Fruit fly (Drosophila melanogaster) whole organism, embryonic: Measurements from ENCODE around the gene CG13359.
A peak's percentile ranks its signal among the peaks of the same experiment; 100 is the strongest.

Experiments used
- CG10321 ChIP-seq: fragments of 200-800 bp; sonication (Bioruptor generic); IDR thresholded peaks from 2 replicates; pipeline ENCODE4 v1.3.6; 2022; ENCODE audit warnings: missing biosample characterization, missing genetic modification characterization
- CG10565 ChIP-seq: fragments of 200-800 bp; sonication (Bioruptor generic); optimal IDR thresholded peaks from 3 replicates; lab custom pipeline; 2016; ENCODE audit warnings: missing biosample characterization, mild to moderate bottlenecking, missing genetic modification characterization
- CG10959 ChIP-seq: fragments of 200-800 bp; sonication (Bioruptor generic); IDR thresholded peaks from 2 replicates; pipeline ENCODE4 v1.3.6; 2022; ENCODE audit warnings: missing biosample characterization, missing genetic modification characterization
- CG12104 ChIP-seq: fragments of 200-800 bp; sonication (Bioruptor generic); optimal IDR thresholded peaks from 3 replicates; lab custom pipeline; 2016; ENCODE audit warnings: missing biosample characterization, missing genetic modification characterization
- CG13424 ChIP-seq: fragments of 200-800 bp; sonication (Bioruptor generic); optimal IDR thresholded peaks from 2 replicates; lab custom pipeline; 2019; ENCODE audit warnings: missing biosample characterization, mild to moderate bottlenecking, missing genetic modification characterization, moderate library complexity
- CG13775 ChIP-seq: fragments of 200-800 bp; sonication (Bioruptor generic); optimal IDR thresholded peaks from 3 replicates; lab custom pipeline; 2017; ENCODE audit warnings: missing biosample characterization, mild to moderate bottlenecking, missing genetic modification characterization
- CG17328 ChIP-seq: fragments of 200-800 bp; sonication (Bioruptor generic); IDR thresholded peaks from 2 replicates; pipeline ENCODE4 v1.3.6; 2022; ENCODE audit warnings: missing biosample characterization, missing genetic modification characterization
- CG17829 ChIP-seq: fragments of 200-800 bp; optimal IDR thresholded peaks from 2 replicates; lab custom pipeline; 2019; ENCODE audit warnings: missing biosample characterization, mild to moderate bottlenecking, missing genetic modification characterization, moderate library complexity
- CG1832 ChIP-seq: fragments of 200-800 bp; sonication (Bioruptor generic); optimal IDR thresholded peaks from 2 replicates; lab custom pipeline; 2017; ENCODE audit warnings: missing biosample characterization, mild to moderate bottlenecking, missing genetic modification characterization, inconsistent platforms
- CG2199 ChIP-seq: fragments of 200-800 bp; sonication (Bioruptor generic); IDR thresholded peaks from 3 replicates; pipeline ENCODE4 v1.3.6; 2022; ENCODE audit warnings: missing biosample characterization, missing genetic modification characterization
- CG2678 ChIP-seq: fragments of 200-800 bp; sonication (Bioruptor generic); optimal IDR thresholded peaks from 3 replicates; lab custom pipeline; 2019; ENCODE audit warnings: missing biosample characterization, mild to moderate bottlenecking, missing genetic modification characterization, moderate library complexity
- CG2875 ChIP-seq: fragments of 200-800 bp; sonication (Bioruptor generic); optimal IDR thresholded peaks from 2 replicates; lab custom pipeline; 2017; ENCODE audit warnings: missing biosample characterization, mild to moderate bottlenecking, missing genetic modification characterization, missing genetic modification reagents
- CG3065 ChIP-seq: fragments of 200-800 bp; sonication (Bioruptor generic); optimal IDR thresholded peaks from 2 replicates; lab custom pipeline; 2016; ENCODE audit warnings: missing biosample characterization, missing genetic modification characterization
- CG31441 ChIP-seq: fragments of 200-800 bp; sonication (Bioruptor generic); IDR thresholded peaks from 2 replicates; pipeline ENCODE4 v1.3.6; 2022; ENCODE audit warnings: missing biosample characterization, missing genetic modification characterization
- CG3163 ChIP-seq: fragments of 200-800 bp; sonication (Bioruptor generic); optimal IDR thresholded peaks from 3 replicates; lab custom pipeline; 2016; ENCODE audit warnings: missing biosample characterization, missing genetic modification characterization
- CG32767 ChIP-seq: fragments of 200-800 bp; sonication (Bioruptor generic); IDR thresholded peaks from 2 replicates; pipeline ENCODE4 v1.3.6; 2022; ENCODE audit warnings: missing biosample characterization, missing genetic modification characterization
- CG33557 ChIP-seq: fragments of 200-800 bp; sonication (Bioruptor generic); optimal IDR thresholded peaks from 2 replicates; lab custom pipeline; 2019; ENCODE audit warnings: missing biosample characterization, mild to moderate bottlenecking, missing genetic modification characterization, moderate library complexity
- CG34422 ChIP-seq: fragments of 200-800 bp; sonication (Bioruptor generic); IDR thresholded peaks from 3 replicates; pipeline ENCODE4 v1.3.6; 2022; ENCODE audit warnings: missing biosample characterization, missing genetic modification characterization
- CG4730 ChIP-seq: fragments of 200-800 bp; sonication (Bioruptor generic); IDR thresholded peaks from 2 replicates; pipeline ENCODE4 v1.3.6; 2022; ENCODE audit warnings: missing biosample characterization, missing genetic modification characterization
- CG5245 ChIP-seq: fragments of 200-800 bp; sonication (Bioruptor generic); optimal IDR thresholded peaks from 3 replicates; lab custom pipeline; 2016; ENCODE audit warnings: missing biosample characterization, missing genetic modification characterization
- CG6854 ChIP-seq: fragments of 200-800 bp; sonication (Bioruptor generic); optimal IDR thresholded peaks from 3 replicates; lab custom pipeline; 2017; ENCODE audit warnings: missing biosample characterization, mild to moderate bottlenecking, missing genetic modification characterization
- CG9437 ChIP-seq: fragments of 200-800 bp; sonication (Bioruptor generic); optimal IDR thresholded peaks from 2 replicates; lab custom pipeline; 2018; ENCODE audit warnings: missing biosample characterization, mild to moderate bottlenecking, missing genetic modification characterization
- Dbx ChIP-seq: fragments of 200-800 bp; sonication (Bioruptor generic); IDR thresholded peaks from 3 replicates; pipeline ENCODE4 v1.3.6; 2022; ENCODE audit warnings: missing biosample characterization, missing genetic modification characterization
- Dp ChIP-seq: fragments of 200-800 bp; sonication (Bioruptor generic); optimal IDR thresholded peaks from 2 replicates; lab custom pipeline; 2018; ENCODE audit warnings: missing biosample characterization, mild to moderate bottlenecking, missing genetic modification characterization, moderate library complexity
- Ets65A ChIP-seq: fragments of 200-800 bp; sonication (Bioruptor generic); peaks from one replicate; lab custom pipeline; 2016; ENCODE audit warnings: missing biosample characterization, missing genetic modification characterization
- Gsc ChIP-seq: fragments of 200-800 bp; sonication (Bioruptor generic); IDR thresholded peaks from 2 replicates; pipeline ENCODE4 v1.3.6; 2022; ENCODE audit warnings: missing biosample characterization, missing genetic modification characterization
- Hr51 ChIP-seq, 2 experiments: fragments of 200-800 bp; sonication (Bioruptor generic); optimal IDR thresholded peaks; 2 replicates in 1 of 2; 3 replicates in 1 of 2; lab custom pipeline; 2016 to 2018; ENCODE audit warnings: missing biosample characterization in 2 of 2, missing genetic modification characterization in 2 of 2, mild to moderate bottlenecking in 1 of 2, moderate library complexity in 1 of 2
- Meics ChIP-seq: fragments of 200-800 bp; sonication (Bioruptor generic); optimal IDR thresholded peaks from 2 replicates; lab custom pipeline; 2017; ENCODE audit warnings: missing biosample characterization, mild to moderate bottlenecking, missing genetic modification characterization
- Nf-YB ChIP-seq: fragments of 200-800 bp; sonication (Bioruptor generic); optimal IDR thresholded peaks from 3 replicates; lab custom pipeline; 2019; ENCODE audit warnings: missing biosample characterization, mild to moderate bottlenecking, missing genetic modification characterization, moderate library complexity
- NfI ChIP-seq: fragments of 200-800 bp; sonication (Bioruptor generic); optimal IDR thresholded peaks from 3 replicates; lab custom pipeline; 2018; ENCODE audit warnings: missing biosample characterization, mild to moderate bottlenecking, missing genetic modification characterization, moderate library complexity
- Opbp ChIP-seq: fragments of 200-800 bp; sonication (Bioruptor generic); IDR thresholded peaks from 3 replicates; pipeline ENCODE4 v1.3.6; 2022; ENCODE audit warnings: missing biosample characterization, missing genetic modification characterization; ENCODE audit not compliant: partially characterized antibody
- Poxn ChIP-seq: fragments of 200-800 bp; sonication (Bioruptor generic); IDR thresholded peaks from 2 replicates; pipeline ENCODE4 v1.3.6; 2022; ENCODE audit warnings: missing biosample characterization, missing genetic modification characterization
- Six4 ChIP-seq: fragments of 200-800 bp; sonication (Bioruptor generic); optimal IDR thresholded peaks from 2 replicates; lab custom pipeline; 2016; ENCODE audit warnings: missing biosample characterization, missing genetic modification characterization
- TFAM ChIP-seq: fragments of 200-800 bp; sonication (Bioruptor generic); optimal IDR thresholded peaks from 2 replicates; lab custom pipeline; 2017; ENCODE audit warnings: missing biosample characterization, missing genetic modification characterization, inconsistent platforms
- Vsx1 ChIP-seq: fragments of 200-800 bp; sonication (Bioruptor generic); optimal IDR thresholded peaks from 2 replicates; lab custom pipeline; 2017; ENCODE audit warnings: missing biosample characterization, mild to moderate bottlenecking, missing genetic modification characterization, missing genetic modification reagents
- bab2 ChIP-seq: fragments of 200-800 bp; sonication (Bioruptor generic); optimal IDR thresholded peaks from 2 replicates; lab custom pipeline; 2016; ENCODE audit warnings: missing biosample characterization, missing genetic modification characterization
- crol ChIP-seq: fragments of 200-800 bp; sonication (Bioruptor generic); IDR thresholded peaks from 2 replicates; pipeline ENCODE4 v1.3.6; 2022; ENCODE audit warnings: missing biosample characterization, missing genetic modification characterization
- danr ChIP-seq: fragments of 200-800 bp; sonication (Bioruptor generic); IDR thresholded peaks from 2 replicates; pipeline ENCODE4 v1.3.6; 2022; ENCODE audit warnings: missing biosample characterization, missing genetic modification characterization
- disco-r ChIP-seq: fragments of 200-800 bp; sonication (Bioruptor generic); optimal IDR thresholded peaks from 2 replicates; lab custom pipeline; 2016; ENCODE audit warnings: missing biosample characterization, missing genetic modification characterization
- dmrt11E ChIP-seq: fragments of 200-800 bp; sonication (Bioruptor generic); optimal IDR thresholded peaks from 3 replicates; lab custom pipeline; 2018; ENCODE audit warnings: missing biosample characterization, mild to moderate bottlenecking, missing genetic modification characterization, moderate library complexity
- fd96Cb ChIP-seq: fragments of 200-800 bp; sonication (Bioruptor generic); optimal IDR thresholded peaks from 2 replicates; lab custom pipeline; 2018; ENCODE audit warnings: missing biosample characterization, mild to moderate bottlenecking, missing genetic modification characterization, moderate library complexity
- gcm2 ChIP-seq: fragments of 200-800 bp; sonication (Bioruptor generic); optimal IDR thresholded peaks from 2 replicates; lab custom pipeline; 2016; ENCODE audit warnings: missing biosample characterization, missing genetic modification characterization
- inv ChIP-seq: fragments of 200-800 bp; sonication (Bioruptor generic); IDR thresholded peaks from 2 replicates; pipeline ENCODE4 v1.3.6; 2022; ENCODE audit warnings: missing biosample characterization, missing genetic modification characterization; ENCODE audit not compliant: partially characterized antibody
- lab ChIP-seq: fragments of 200-800 bp; sonication (Bioruptor generic); optimal IDR thresholded peaks from 3 replicates; lab custom pipeline; 2017; ENCODE audit warnings: missing biosample characterization, missing genetic modification characterization, mild to moderate bottlenecking, moderate library complexity, missing genetic modification reagents
- nmo ChIP-seq: fragments of 200-800 bp; sonication (Bioruptor generic); optimal IDR thresholded peaks from 2 replicates; lab custom pipeline; 2018; ENCODE audit warnings: missing biosample characterization, mild to moderate bottlenecking, missing genetic modification characterization, moderate library complexity
- peb ChIP-seq: fragments of 200-800 bp; sonication (Bioruptor generic); IDR thresholded peaks from 2 replicates; pipeline ENCODE4 v1.3.6; 2022; ENCODE audit warnings: missing biosample characterization, missing genetic modification characterization
- sens-2 ChIP-seq: fragments of 200-800 bp; sonication (Bioruptor generic); IDR thresholded peaks from 2 replicates; pipeline ENCODE4 v1.3.6; 2022; ENCODE audit warnings: missing biosample characterization, missing genetic modification characterization
- sim ChIP-seq: fragments of 200-800 bp; sonication (Bioruptor generic); IDR thresholded peaks from 2 replicates; pipeline ENCODE4 v1.3.6; 2022; ENCODE audit warnings: missing biosample characterization, missing genetic modification characterization
- sug ChIP-seq: fragments of 200-800 bp; optimal IDR thresholded peaks from 2 replicates; lab custom pipeline; 2019; ENCODE audit warnings: missing biosample characterization, mild to moderate bottlenecking, missing genetic modification characterization, moderate library complexity
- zfh2 ChIP-seq: fragments of 200-800 bp; sonication (Bioruptor generic); optimal IDR thresholded peaks from 2 replicates; lab custom pipeline; 2016; ENCODE audit warnings: missing biosample characterization, missing genetic modification characterization

CG13359 gene

dm6 chrX:771431-772064, 31.7 kb downstream of the CG13359 start (continued):
- TF ChIP-seq CG10959 (GFP tag; lab: Robert Waterston, UW) (peak; percentile 41; the same call in 1 of the 2 replicates), Gsc (GFP tag; lab: Robert Waterston, UW) (no peak), Dp (GFP tag; lab: Kevin White, UChicago) (no peak), CG10565 (GFP tag; lab: Kevin White, UChicago) (no peak), NfI (GFP tag; lab: Kevin White, UChicago) (peak; percentile 1), sens-2 (GFP tag; lab: Robert Waterston, UW) (no peak), CG17829 (peak; percentile 1), CG6854 (GFP tag; lab: Kevin White, UChicago) (no peak), danr (GFP tag; lab: Robert Waterston, UW) (no peak), bab2 (peak; percentile 28), lab (peak; percentile 11), Nf-YB (no peak), gcm2 (GFP tag; lab: Kevin White, UChicago) (no peak), CG2199 (GFP tag; lab: Robert Waterston, UW) (no peak), CG10321 (GFP tag; lab: Robert Waterston, UW) (no peak), fd96Cb (tag; lab: Kevin White, UChicago) (peak; percentile 41), CG31441 (GFP tag; lab: Robert Waterston, UW) (peak; percentile 42; the same call in 1 of the 2 replicates), sim (GFP tag; lab: Robert Waterston, UW) (no peak), CG1832 (GFP tag; lab: Kevin White, UChicago) (no peak), CG2678 (peak; percentile 38), CG34422 (GFP tag; lab: Robert Waterston, UW) (peak; percentile 14; the same call in 1 of the 3 replicates), Ets65A (GFP tag; lab: Kevin White, UChicago) (peak; percentile 68), disco-r (GFP tag; lab: Kevin White, UChicago) (no peak), CG13775 (GFP tag; lab: Kevin White, UChicago) (peak; percentile 4), CG12104 (no peak), CG3065 (no peak), Opbp (GFP tag; lab: Robert Waterston, UW) (no peak), TFAM (no peak), CG32767 (GFP tag; lab: Robert Waterston, UW) (0 out of 2 replicates have a peak, but pooled peaks have one; percentile 22), sug (tag; lab: Kevin White, UChicago) (no peak), CG17328 (GFP tag; lab: Robert Waterston, UW) (peak; percentile 68), crol (GFP tag; lab: Robert Waterston, UW) (no peak), CG2875 (GFP tag; lab: Kevin White, UChicago) (peak; percentile 5), Vsx1 (no peak), nmo (peak; percentile 38), CG4730 (GFP tag; lab: Robert Waterston, UW) (no peak), Poxn (GFP tag; lab: Robert Waterston, UW) (no peak), CG3163 (no peak), inv (GFP tag; lab: Robert Waterston, UW) (no peak), peb (GFP tag; lab: Robert Waterston, UW) (0 out of 2 replicates have a peak, but pooled peaks have one; percentile 20), CG5245 (GFP tag; lab: Kevin White, UChicago) (no peak), Six4 (GFP tag; lab: Kevin White, UChicago) (peak; percentile 30), CG13424 (tag; lab: Kevin White, UChicago) (peak; percentile 14), Dbx (GFP tag; lab: Robert Waterston, UW) (no peak), dmrt11E (tag; lab: Kevin White, UChicago) (peak; percentile 71), CG9437 (GFP tag; lab: Kevin White, UChicago) (no peak), Meics (GFP tag; lab: Kevin White, UChicago) (no peak), Hr51 (GFP tag; optimal IDR thresholded peaks at IDR 0.05; lab: Kevin White, UChicago) (peak in 1 of 2 experiments; percentile 31), CG33557 (GFP tag; lab: Kevin White, UChicago) (no peak), zfh2 (GFP tag; lab: Kevin White, UChicago) (no peak)
